Worm (Caenorhabditis elegans): Measurements from ENCODE around the gene T10G3.4.

- TF ChIP-seq lsy-27 (tag; optimal IDR thresholded peaks at IDR 0.05; ENCODE audit: borderline replicate concordance, insufficient read depth), result no peak
- no peak for TF ChIP-seq F57C9.4 (tag; optimal IDR thresholded peaks at IDR 0.05)
- no peak for TF ChIP-seq pha-4 (tag; optimal IDR thresholded peaks at IDR 0.05)
- TF ChIP-seq nhr-90 (tag; optimal IDR thresholded peaks at IDR 0.05), result no peak
Observed at ce11 chrV:13488297-13488803, 4.1 kb upstream of the T10G3.4 start.

All from whole organism, young adult.